Fruit fly (Drosophila melanogaster): ENCODE results near the gene Gtpx.

Gene Gtpx

dm6 chr3L:3376551-3376950 lies 50.5 kb downstream of the Gtpx start, which contains the start of gene CG12012 (continued):
- TF ChIP-seq unpg (GFP tag; optimal IDR thresholded peaks at IDR 0.05) (no peak), repo (GFP tag; optimal IDR thresholded peaks at IDR 0.05) (no peak), CG17829 (tag; optimal IDR thresholded peaks at IDR 0.05) (peak; percentile 13), CG7556 (GFP tag; optimal IDR thresholded peaks at IDR 0.05) (no peak), CG3281 (GFP tag; optimal IDR thresholded peaks at IDR 0.05) (no peak), Dref (GFP tag; IDR thresholded peaks at IDR 0.05) (peak; percentile 62), Sry-β (GFP tag; optimal IDR thresholded peaks at IDR 0.05) (no peak), sens-2 (GFP tag; IDR thresholded peaks at IDR 0.05) (no peak), pzg (GFP tag; optimal IDR thresholded peaks at IDR 0.05) (peak; percentile 18), CG3995 (GFP tag; optimal IDR thresholded peaks at IDR 0.05) (peak; percentile 89), CG12391 (tag; optimal IDR thresholded peaks at IDR 0.05) (no peak), stc (GFP tag; IDR thresholded peaks at IDR 0.05) (no peak), Dll (GFP tag; IDR thresholded peaks at IDR 0.05; ENCODE audit: partially characterized antibody) (peak; percentile 65; the same call in 3 of the 4 replicates), Ada2b (GFP tag; IDR thresholded peaks at IDR 0.05) (no peak), CG7372 (GFP tag; IDR thresholded peaks at IDR 0.05) (no peak), Xbp1 (GFP tag; optimal IDR thresholded peaks at IDR 0.05) (no peak), CG6254 (GFP tag; optimal IDR thresholded peaks at IDR 0.05) (no peak), CG4282 (GFP tag; optimal IDR thresholded peaks at IDR 0.05) (no peak), gfzf (GFP tag; optimal IDR thresholded peaks at IDR 0.05) (peak; percentile 5), zen2 (GFP tag; IDR thresholded peaks at IDR 0.05; ENCODE audit: partially characterized antibody) (peak; percentile 50; the same call in 1 of the 3 replicates), CG31224 (GFP tag; IDR thresholded peaks at IDR 0.05) (no peak), CG34376 (GFP tag; optimal IDR thresholded peaks at IDR 0.05) (no peak), Nf-YA (GFP tag; IDR thresholded peaks at IDR 0.05) (no peak), CG1792 (GFP tag; optimal IDR thresholded peaks at IDR 0.05) (no peak), corto (GFP tag; optimal IDR thresholded peaks at IDR 0.05) (no peak), CG9876 (GFP tag; optimal IDR thresholded peaks at IDR 0.05) (no peak), CG2120 (GFP tag; optimal IDR thresholded peaks at IDR 0.05) (no peak), CG30431 (GFP tag; optimal IDR thresholded peaks at IDR 0.05) (no peak), MESR4 (GFP tag; optimal IDR thresholded peaks at IDR 0.05) (peak; percentile 10), CG2129 (GFP tag; IDR thresholded peaks at IDR 0.05; ENCODE audit: partially characterized antibody) (0 out of 2 replicates have a peak, but pooled peaks have one; percentile 14), btn (GFP tag; optimal IDR thresholded peaks at IDR 0.05) (no peak), mam (GFP tag; optimal IDR thresholded peaks at IDR 0.05) (no peak), D19B (GFP tag; optimal IDR thresholded peaks at IDR 0.05) (no peak)

- TF ChIP-seq CG17568 (GFP tag; optimal IDR thresholded peaks at IDR 0.05) (no peak), Med (GFP tag) (peak; percentile 52), grau (tag; optimal IDR thresholded peaks at IDR 0.05) (peak; percentile 54)
These were observed 51.3 kb downstream of the Gtpx start for dm6 chr3L:3377247-3377964.

- TF ChIP-seq zen2 (GFP tag; IDR thresholded peaks at IDR 0.05; ENCODE audit: partially characterized antibody) (no peak), CG4730 (GFP tag; IDR thresholded peaks at IDR 0.05) (peak; percentile 72), ems (GFP tag; optimal IDR thresholded peaks at IDR 0.05) (peak; percentile 41), Side (GFP tag; optimal IDR thresholded peaks at IDR 0.05) (no peak), exex (tag; optimal IDR thresholded peaks at IDR 0.05) (no peak), CG12769 (tag; optimal IDR thresholded peaks at IDR 0.05) (no peak), sisA (GFP tag; IDR thresholded peaks at IDR 0.05) (peak; percentile 67), zen (tag; optimal IDR thresholded peaks at IDR 0.05) (peak; percentile 55), Xbp1 (GFP tag; optimal IDR thresholded peaks at IDR 0.05) (peak; percentile 64), CG2202 (tag; optimal IDR thresholded peaks at IDR 0.05) (peak; percentile 10), Dll (GFP tag; IDR thresholded peaks at IDR 0.05; ENCODE audit: partially characterized antibody) (no peak), CG32772 (GFP tag; IDR thresholded peaks at IDR 0.05) (peak; percentile 65), Abd-B (GFP tag; optimal IDR thresholded peaks at IDR 0.05) (peak; percentile 55), Dek (tag; optimal IDR thresholded peaks at IDR 0.05) (peak; percentile 71), jigr1 (GFP tag; IDR thresholded peaks at IDR 0.05) (no peak), trem (tag; optimal IDR thresholded peaks at IDR 0.05) (peak; percentile 23)
These were observed 51.9 kb downstream of the Gtpx start, which contains the start of gene Ids for dm6 chr3L:3377965-3378292. Ids (plus strand) TSS chr3L:3378268.
